Worm (Caenorhabditis elegans) whole organism, L2 larva: ENCODE results near the gene Y82E9BR.17.

Source experiments
- C34F6.9 ChIP-seq: fragments of 150-350 bp; optimal IDR thresholded peaks from 2 replicates; lab custom pipeline; 2014; ENCODE audit warnings: missing biosample characterization, missing genetic modification characterization
- F13H6.1 ChIP-seq: sonication (generic microtip); optimal IDR thresholded peaks from 2 replicates; lab custom pipeline; 2016; ENCODE audit warnings: missing genetic modification characterization, missing compliant biosample characterization
- R02D3.7 ChIP-seq: fragments of 150-350 bp; optimal IDR thresholded peaks from 2 replicates; lab custom pipeline; 2014; ENCODE audit warnings: missing biosample characterization, missing genetic modification characterization
- Y55F3AM.14 ChIP-seq: fragments of 200-800 bp; sonication (Bioruptor generic); optimal IDR thresholded peaks from 2 replicates; lab custom pipeline; 2018; ENCODE audit warnings: mild to moderate bottlenecking, missing genetic modification characterization, missing compliant biosample characterization
- ZK546.5 ChIP-seq: sonication (generic microtip); optimal IDR thresholded peaks from 2 replicates; lab custom pipeline; 2017; ENCODE audit warnings: missing biosample characterization, missing genetic modification characterization
- alr-1 ChIP-seq: fragments of 150-350 bp; optimal IDR thresholded peaks from 2 replicates; lab custom pipeline; 2014; ENCODE audit warnings: missing biosample characterization, missing genetic modification characterization
- ama-1 ChIP-seq: fragments of 150-350 bp; optimal IDR thresholded peaks from 2 replicates; lab custom pipeline; 2018; ENCODE audit warnings: inconsistent platforms
- blmp-1 ChIP-seq: sonication (generic microtip); optimal IDR thresholded peaks from 2 replicates; lab custom pipeline; 2017; ENCODE audit warnings: missing genetic modification characterization, mild to moderate bottlenecking, missing compliant biosample characterization, antibody characterized with exemption, moderate library complexity; ENCODE audit not compliant: insufficient read depth
- ceh-16 ChIP-seq: fragments of 150-350 bp; optimal IDR thresholded peaks from 2 replicates; lab custom pipeline; 2014; ENCODE audit warnings: missing biosample characterization, missing genetic modification characterization
- ceh-82 ChIP-seq: fragments of 150-350 bp; optimal IDR thresholded peaks from 2 replicates; lab custom pipeline; 2014; ENCODE audit warnings: missing biosample characterization, missing genetic modification characterization
- crh-2 ChIP-seq: sonication (generic microtip); optimal IDR thresholded peaks from 2 replicates; lab custom pipeline; 2017; ENCODE audit warnings: missing biosample characterization, missing genetic modification characterization
- dmd-4 ChIP-seq: sonication (generic microtip); optimal IDR thresholded peaks from 2 replicates; lab custom pipeline; 2017; ENCODE audit warnings: missing biosample characterization, missing genetic modification characterization
- egl-27 ChIP-seq: sonication (generic microtip); optimal IDR thresholded peaks from 3 replicates; lab custom pipeline; 2017; ENCODE audit warnings: missing biosample characterization, missing genetic modification reagents, missing genetic modification characterization
- elt-1 ChIP-seq: fragments of 150-350 bp; optimal IDR thresholded peaks from 2 replicates; lab custom pipeline; 2014; ENCODE audit warnings: missing biosample characterization, missing genetic modification characterization
- elt-3 ChIP-seq: sonication (generic microtip); optimal IDR thresholded peaks from 2 replicates; lab custom pipeline; 2017; ENCODE audit warnings: missing biosample characterization, missing genetic modification characterization
- fos-1 ChIP-seq: fragments of 150-350 bp; optimal IDR thresholded peaks from 2 replicates; lab custom pipeline; 2014; ENCODE audit warnings: missing biosample characterization, missing genetic modification characterization
- gmeb-1 ChIP-seq: fragments of 150-350 bp; optimal IDR thresholded peaks from 2 replicates; lab custom pipeline; 2014; ENCODE audit warnings: missing biosample characterization, missing genetic modification characterization
- lin-11 ChIP-seq: fragments of 150-350 bp; sonication (generic microtip); optimal IDR thresholded peaks from 2 replicates; lab custom pipeline; 2014; ENCODE audit warnings: missing biosample characterization, missing genetic modification characterization, inconsistent platforms, mixed read lengths
- lin-13 ChIP-seq: fragments of 150-350 bp; optimal IDR thresholded peaks from 2 replicates; lab custom pipeline; 2014; ENCODE audit warnings: missing biosample characterization, missing genetic modification reagents, missing genetic modification characterization
- lsy-2 ChIP-seq, 2 experiments: fragments of 150-350 bp in 1 of 2; sonication (generic microtip) in 1 of 2; optimal IDR thresholded peaks; 2 replicates each; lab custom pipeline; 2014 to 2017; ENCODE audit warnings: missing biosample characterization in 2 of 2, missing genetic modification characterization in 2 of 2
- mab-5 ChIP-seq: fragments of 150-350 bp; optimal IDR thresholded peaks from 2 replicates; lab custom pipeline; 2014; ENCODE audit warnings: missing biosample characterization, missing genetic modification characterization
- mbf-1 ChIP-seq: sonication (generic microtip); optimal IDR thresholded peaks from 2 replicates; lab custom pipeline; 2017; ENCODE audit warnings: missing biosample characterization, missing genetic modification characterization
- mdl-1 ChIP-seq, 2 experiments: fragments of 150-350 bp in 1 of 2; sonication (generic microtip) in 1 of 2; optimal IDR thresholded peaks; 2 replicates each; lab custom pipeline; 2017; ENCODE audit warnings: missing biosample characterization in 2 of 2, missing genetic modification characterization in 2 of 2
- nhr-10 ChIP-seq: sonication (generic microtip); optimal IDR thresholded peaks from 2 replicates; lab custom pipeline; 2017; ENCODE audit warnings: missing biosample characterization, missing genetic modification characterization
- nhr-11 ChIP-seq: fragments of 150-350 bp; optimal IDR thresholded peaks from 2 replicates; lab custom pipeline; 2014; ENCODE audit warnings: missing biosample characterization, missing genetic modification characterization
- nhr-129 ChIP-seq: fragments of 150-350 bp; optimal IDR thresholded peaks from 2 replicates; lab custom pipeline; 2014; ENCODE audit warnings: missing biosample characterization, missing genetic modification characterization
- nhr-21 ChIP-seq: fragments of 150-350 bp; optimal IDR thresholded peaks from 2 replicates; lab custom pipeline; 2014; ENCODE audit warnings: missing biosample characterization, missing genetic modification characterization
- nhr-23 ChIP-seq: fragments of 150-350 bp; optimal IDR thresholded peaks from 2 replicates; lab custom pipeline; 2014; ENCODE audit warnings: missing biosample characterization, missing genetic modification reagents, missing genetic modification characterization
- nhr-237 ChIP-seq: fragments of 150-350 bp; optimal IDR thresholded peaks from 2 replicates; lab custom pipeline; 2014; ENCODE audit warnings: missing biosample characterization, missing genetic modification characterization
- nhr-25 ChIP-seq: fragments of 150-350 bp; sonication (generic microtip); optimal IDR thresholded peaks from 3 replicates; lab custom pipeline; 2014; ENCODE audit warnings: missing biosample characterization, missing genetic modification characterization
- nhr-6 ChIP-seq: fragments of 150-350 bp; optimal IDR thresholded peaks from 2 replicates; lab custom pipeline; 2014; ENCODE audit warnings: missing biosample characterization, missing genetic modification characterization
- nhr-77 ChIP-seq: fragments of 150-350 bp; optimal IDR thresholded peaks from 2 replicates; lab custom pipeline; 2014; ENCODE audit warnings: missing biosample characterization, missing genetic modification characterization
- peb-1 ChIP-seq: fragments of 150-350 bp; optimal IDR thresholded peaks from 2 replicates; lab custom pipeline; 2014; ENCODE audit warnings: missing biosample characterization, missing genetic modification characterization
- sem-4 ChIP-seq: fragments of 150-350 bp; optimal IDR thresholded peaks from 2 replicates; lab custom pipeline; 2014; ENCODE audit warnings: missing biosample characterization, missing genetic modification reagents, missing genetic modification characterization
- skn-1 ChIP-seq: sonication (generic microtip); optimal IDR thresholded peaks from 2 replicates; lab custom pipeline; 2017; ENCODE audit warnings: missing biosample characterization, missing genetic modification characterization
- sma-3 ChIP-seq: sonication (generic microtip); optimal IDR thresholded peaks from 2 replicates; lab custom pipeline; 2016; ENCODE audit warnings: missing genetic modification reagents, missing genetic modification characterization, missing compliant biosample characterization
- sma-9 ChIP-seq, 2 experiments: fragments of 150-350 bp in 1 of 2; sonication (generic microtip) in 1 of 2; optimal IDR thresholded peaks; 2 replicates each; lab custom pipeline; 2014 to 2016; ENCODE audit warnings: missing genetic modification characterization in 2 of 2, mild to moderate bottlenecking in 1 of 2, missing biosample characterization in 1 of 2, missing compliant biosample characterization in 1 of 2, missing genetic modification reagents in 1 of 2, moderate library complexity in 1 of 2
- snpc-4 ChIP-seq: fragments of 150-350 bp; optimal IDR thresholded peaks from 2 replicates; lab custom pipeline; 2014; ENCODE audit warnings: missing biosample characterization, missing genetic modification characterization
- unc-39 ChIP-seq: fragments of 150-350 bp; optimal IDR thresholded peaks from 2 replicates; lab custom pipeline; 2014; ENCODE audit warnings: missing biosample characterization, missing genetic modification characterization
- unc-55 ChIP-seq: fragments of 150-350 bp; sonication (generic microtip); optimal IDR thresholded peaks from 3 replicates; lab custom pipeline; 2014; ENCODE audit warnings: missing biosample characterization, missing genetic modification reagents, missing genetic modification characterization
- unc-62 ChIP-seq: fragments of 150-350 bp; optimal IDR thresholded peaks from 2 replicates; lab custom pipeline; 2014; ENCODE audit warnings: missing biosample characterization, missing genetic modification reagents, missing genetic modification characterization
- zag-1 ChIP-seq: fragments of 150-350 bp; optimal IDR thresholded peaks from 2 replicates; lab custom pipeline; 2014; ENCODE audit warnings: missing biosample characterization, missing genetic modification characterization
- ztf-1 ChIP-seq: fragments of 200-800 bp; sonication (Bioruptor generic); conservative IDR thresholded peaks from 2 replicates; pipeline ENCODE4 v1.3.6; 2022; ENCODE audit warnings: missing genetic modification characterization, missing compliant biosample characterization
- ztf-4 ChIP-seq: fragments of 150-350 bp; optimal IDR thresholded peaks from 2 replicates; lab custom pipeline; 2014; ENCODE audit warnings: missing biosample characterization, missing genetic modification characterization

Y82E9BR.17 gene

ce11 chrIII:1418709-1419108, 36.9 kb downstream of the Y82E9BR.17 start:
- no peak for TF ChIP-seq alr-1 (tag; lab: Kevin White, UChicago)
- TF ChIP-seq sma-9 (GFP tag; optimal IDR thresholded peaks at IDR 0.05; lab: Kevin White, UChicago) = peak; percentile 88
- TF ChIP-seq sma-9 (tag; optimal IDR thresholded peaks at IDR 0.05; lab: Kevin White, UChicago) = no peak
- peak; percentile 14 for TF ChIP-seq zag-1 (tag; lab: Kevin White, UChicago)
- peak; percentile 2 for TF ChIP-seq blmp-1 (tag; lab: Kevin White, UChicago)
- TF ChIP-seq lin-13 (GFP tag; lab: Kevin White, UChicago) = peak; percentile 96
- peak; percentile 63 for TF ChIP-seq ztf-4
- peak; percentile 40 for TF ChIP-seq ama-1 (lab: Kevin White, UChicago)
- peak; percentile 79 for TF ChIP-seq ceh-16 (tag; lab: Kevin White, UChicago)
- TF ChIP-seq nhr-11 (tag; lab: Kevin White, UChicago) = no peak
- TF ChIP-seq R02D3.7 (tag; lab: Kevin White, UChicago) = no peak
- TF ChIP-seq unc-55 (GFP tag; lab: Kevin White, UChicago) = peak; percentile 95
- TF ChIP-seq unc-62 (GFP tag; lab: Kevin White, UChicago) = no peak
- peak; percentile 90 for TF ChIP-seq lin-11 (tag; lab: Kevin White, UChicago)
- TF ChIP-seq ZK546.5 = peak; percentile 97
- peak; percentile 40 for TF ChIP-seq mab-5
- no peak for TF ChIP-seq nhr-10 (tag; lab: Kevin White, UChicago)
- peak; percentile 88 for TF ChIP-seq crh-2 (tag; lab: Kevin White, UChicago)
- TF ChIP-seq peb-1 (tag; lab: Kevin White, UChicago) = no peak
- peak; percentile 5 to 75 for TF ChIP-seq mdl-1 (tag; optimal IDR thresholded peaks at IDR 0.05; lab: Kevin White, UChicago)
- TF ChIP-seq nhr-129 (tag; lab: Kevin White, UChicago) = peak; percentile 89
- peak; percentile 37 for TF ChIP-seq nhr-237 (tag; lab: Kevin White, UChicago)
- TF ChIP-seq snpc-4 = peak; percentile 59
- peak; percentile 88 for TF ChIP-seq sma-3 (GFP tag; lab: Kevin White, UChicago)
- no peak for TF ChIP-seq unc-39 (tag; lab: Kevin White, UChicago)
- TF ChIP-seq sem-4 (tag; lab: Kevin White, UChicago) = peak; percentile 47
- TF ChIP-seq nhr-23 = no peak
- TF ChIP-seq elt-1 (tag; lab: Kevin White, UChicago) = no peak
- TF ChIP-seq egl-27 (tag; lab: Kevin White, UChicago) = peak; percentile 30
- no peak for TF ChIP-seq nhr-77 (tag; lab: Kevin White, UChicago)
- peak; percentile 89 for TF ChIP-seq C34F6.9 (tag; lab: Kevin White, UChicago)
- TF ChIP-seq dmd-4 (tag; lab: Kevin White, UChicago) = no peak
- TF ChIP-seq gmeb-1 = peak; percentile 63
- TF ChIP-seq nhr-25 = peak; percentile 84
- peak; percentile 86 for TF ChIP-seq F13H6.1
- no peak for TF ChIP-seq ztf-1
- peak; percentile 98 to 99 for TF ChIP-seq lsy-2 (tag; optimal IDR thresholded peaks at IDR 0.05; lab: Kevin White, UChicago)
- TF ChIP-seq nhr-6 = peak; percentile 61
- peak; percentile 67 for TF ChIP-seq Y55F3AM.14 (GFP tag; lab: Kevin White, UChicago)
- peak; percentile 21 for TF ChIP-seq ceh-82 (tag; lab: Kevin White, UChicago)
- no peak for TF ChIP-seq mbf-1 (tag; lab: Kevin White, UChicago)
- no peak for TF ChIP-seq skn-1 (tag; lab: Kevin White, UChicago)
- peak; percentile 75 for TF ChIP-seq fos-1 (tag; lab: Kevin White, UChicago)
- peak; percentile 77 for TF ChIP-seq nhr-21 (tag; lab: Kevin White, UChicago)

ce11 chrIII:1417090-1417489, 38.5 kb downstream of the Y82E9BR.17 start, which contains the start of gene elc-1:
TSS of gene elc-1 (minus strand) at chrIII:1417190.
- TF ChIP-seq unc-62 (GFP tag; lab: Kevin White, UChicago) (no peak), sem-4 (tag; lab: Kevin White, UChicago) (no peak), mbf-1 (tag; lab: Kevin White, UChicago) (no peak), alr-1 (tag; lab: Kevin White, UChicago) (no peak), sma-3 (GFP tag; lab: Kevin White, UChicago) (no peak), ZK546.5 (no peak), nhr-237 (tag; lab: Kevin White, UChicago) (no peak), sma-9 (GFP tag; optimal IDR thresholded peaks at IDR 0.05; lab: Kevin White, UChicago) (no peak), sma-9 (tag; optimal IDR thresholded peaks at IDR 0.05; lab: Kevin White, UChicago) (no peak), elt-3 (no peak)
